Fruit fly (Drosophila melanogaster): Measurements from ENCODE around the gene CG4842.

Gene CG4842

DNA sequence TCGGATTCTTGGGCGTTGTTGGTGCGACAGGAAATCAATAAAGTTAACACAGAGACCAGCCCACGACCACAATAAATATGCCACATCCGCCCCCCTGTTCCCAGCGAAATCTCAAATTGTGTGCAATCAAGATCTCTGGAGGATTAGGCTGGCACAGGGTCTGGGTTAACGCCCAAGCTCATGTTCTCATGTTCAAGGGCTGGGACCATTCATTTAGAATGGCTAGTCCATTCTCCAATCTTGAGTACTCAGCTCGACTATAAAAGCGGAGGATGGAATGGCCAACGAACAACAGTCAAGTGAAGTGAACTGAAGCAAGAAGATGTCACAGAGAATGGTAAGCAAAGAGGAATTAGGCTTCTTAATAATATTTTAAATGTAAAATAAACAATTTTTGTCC, 35.2 kb upstream of the CG4842 start, which contains the start of gene CG13056:
Gene CG13056, plus strand, starts transcription at position 301 of the 400 bp plus-strand sequence.
- TF ChIP-seq CG1024 (GFP tag; IDR thresholded peaks at IDR 0.05) (no peak), Pdp1 (GFP tag; optimal IDR thresholded peaks at IDR 0.05) (no peak), Ada2b (GFP tag; IDR thresholded peaks at IDR 0.05) (no peak), CG10959 (GFP tag; IDR thresholded peaks at IDR 0.05) (no peak), gsb (GFP tag; IDR thresholded peaks at IDR 0.05) (no peak), CG14050 (GFP tag; IDR thresholded peaks at IDR 0.05) (no peak), Meics (GFP tag; optimal IDR thresholded peaks at IDR 0.05) (no peak), bcd (GFP tag; optimal IDR thresholded peaks at IDR 0.05) (no peak), CG11093 (GFP tag; IDR thresholded peaks at IDR 0.05) (no peak), ranshi (GFP tag; IDR thresholded peaks at IDR 0.05) (no peak), gcm2 (GFP tag; optimal IDR thresholded peaks at IDR 0.05) (no peak), Nf-YA (GFP tag; IDR thresholded peaks at IDR 0.05) (no peak), Doc3 (GFP tag; IDR thresholded peaks at IDR 0.05; ENCODE audit: partially characterized antibody) (no peak)

DNA sequence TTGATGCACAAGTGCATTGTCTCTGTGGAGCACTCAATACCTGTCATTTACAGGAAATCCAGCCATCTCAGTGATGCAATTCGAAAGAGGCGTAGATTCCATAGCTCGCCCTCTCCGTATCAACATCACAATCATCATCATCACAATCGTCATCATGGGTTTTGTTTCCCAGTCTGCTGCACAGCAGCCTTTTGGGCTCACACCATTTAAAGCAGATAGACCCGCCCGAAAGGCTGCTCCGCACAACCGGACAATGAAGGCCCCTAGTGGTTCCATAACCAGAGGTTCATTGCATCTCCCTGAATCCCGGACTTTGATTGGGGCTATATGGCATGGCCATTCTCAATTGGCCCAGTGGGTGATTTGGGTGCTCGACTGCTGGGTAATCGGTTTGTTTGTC, 33.3 kb upstream of the CG4842 start:
- TF ChIP-seq schlank (tag; optimal IDR thresholded peaks at IDR 0.05) (no peak), CG15073 (GFP tag; optimal IDR thresholded peaks at IDR 0.05) (no peak), CG7987 (GFP tag; optimal IDR thresholded peaks at IDR 0.05) (no peak), lola (GFP tag; optimal IDR thresholded peaks at IDR 0.05) (peak in 1 of 3 experiments; percentile 53), insv (GFP tag; optimal IDR thresholded peaks at IDR 0.05) (no peak), ash1 (GFP tag; optimal IDR thresholded peaks at IDR 0.05) (no peak), CG32772 (GFP tag; IDR thresholded peaks at IDR 0.05) (no peak), p53 (GFP tag; optimal IDR thresholded peaks at IDR 0.05) (no peak), CG15011 (GFP tag; optimal IDR thresholded peaks at IDR 0.05) (no peak), caup (GFP tag; optimal IDR thresholded peaks at IDR 0.05; ENCODE audit: severe bottlenecking) (no peak), CG10147 (GFP tag; optimal IDR thresholded peaks at IDR 0.05) (no peak), E2f2 (GFP tag; IDR thresholded peaks at IDR 0.05) (peak; percentile 9; the same call in 1 of the 2 replicates), knrl (GFP tag; IDR thresholded peaks at IDR 0.05; ENCODE audit: partially characterized antibody) (no peak; the same call in 2 of the 3 replicates), CG12391 (tag; optimal IDR thresholded peaks at IDR 0.05) (no peak), Sry-β (GFP tag; optimal IDR thresholded peaks at IDR 0.05) (no peak), Med (GFP tag) (peak; percentile 75), CG14965 (GFP tag; optimal IDR thresholded peaks at IDR 0.05; ENCODE audit: borderline replicate concordance) (no peak), CG11695 (GFP tag; IDR thresholded peaks at IDR 0.05) (no peak), CG7745 (tag; optimal IDR thresholded peaks at IDR 0.05) (no peak), ttk (GFP tag; IDR thresholded peaks at IDR 0.05) (no peak), gcm2 (GFP tag; optimal IDR thresholded peaks at IDR 0.05) (no peak), CG12769 (tag; optimal IDR thresholded peaks at IDR 0.05) (peak; percentile 46), CG14710 (tag; optimal IDR thresholded peaks at IDR 0.05) (no peak), CG6654 (GFP tag; optimal IDR thresholded peaks at IDR 0.05) (no peak), chinmo (GFP tag; IDR thresholded peaks at IDR 0.05; ENCODE audit: partially characterized antibody) (no peak), HLH4C (GFP tag; IDR thresholded peaks at IDR 0.05; ENCODE audit: partially characterized antibody) (no peak), CG7963 (GFP tag; IDR thresholded peaks at IDR 0.05; ENCODE audit: partially characterized antibody) (no peak), dati (GFP tag; IDR thresholded peaks at IDR 0.05) (no peak), salm (tag; optimal IDR thresholded peaks at IDR 0.05) (no peak), run (tag; optimal IDR thresholded peaks at IDR 0.05) (no peak), CG15514 (GFP tag; optimal IDR thresholded peaks at IDR 0.05) (peak; percentile 96), nom (GFP tag; optimal IDR thresholded peaks at IDR 0.05) (no peak), CG11456 (GFP tag; IDR thresholded peaks at IDR 0.05) (no peak), bigmax (GFP tag; optimal IDR thresholded peaks at IDR 0.05) (no peak), Dfd (GFP tag; optimal IDR thresholded peaks at IDR 0.05) (no peak), CG14050 (GFP tag; IDR thresholded peaks at IDR 0.05) (no peak), vvl (GFP tag; IDR thresholded peaks at IDR 0.05) (peak; percentile 24; the same call in 1 of the 2 replicates), CG13287 (GFP tag; IDR thresholded peaks at IDR 0.05; ENCODE audit: partially characterized antibody) (peak; percentile 45; the same call in 1 of the 2 replicates)

Measured in whole organism, embryonic.